Fruit fly (Drosophila melanogaster): Measurements from ENCODE around the gene Esp.

Esp gene

DNA sequence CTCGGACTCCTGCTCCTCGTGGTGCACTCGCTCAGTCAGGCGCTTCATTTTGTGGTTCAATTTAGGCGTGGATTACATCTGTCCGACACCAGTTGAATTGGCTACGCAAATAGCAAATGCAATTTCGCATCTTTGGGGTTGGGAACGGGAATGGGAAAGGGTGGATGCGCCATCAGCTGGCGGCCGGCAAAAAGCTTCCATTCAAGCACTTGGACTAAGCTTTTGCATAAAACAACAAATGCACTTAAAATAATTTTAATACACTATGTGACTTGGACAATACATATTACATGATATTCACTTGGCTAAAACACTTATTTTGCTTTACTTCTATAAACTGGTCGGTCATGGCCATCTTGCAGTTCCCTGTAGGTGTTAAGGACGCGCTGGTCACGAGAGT lies 14.4 kb downstream of the Esp start, which contains the start of gene HDAC11:
TSS of gene HDAC11 (minus strand) at position 101 of the 400 bp plus-strand sequence.
- TF ChIP-seq EcR (GFP tag; optimal IDR thresholded peaks at IDR 0.05): no peak
- no peak for TF ChIP-seq Dll (optimal IDR thresholded peaks at IDR 0.05)

DNA sequence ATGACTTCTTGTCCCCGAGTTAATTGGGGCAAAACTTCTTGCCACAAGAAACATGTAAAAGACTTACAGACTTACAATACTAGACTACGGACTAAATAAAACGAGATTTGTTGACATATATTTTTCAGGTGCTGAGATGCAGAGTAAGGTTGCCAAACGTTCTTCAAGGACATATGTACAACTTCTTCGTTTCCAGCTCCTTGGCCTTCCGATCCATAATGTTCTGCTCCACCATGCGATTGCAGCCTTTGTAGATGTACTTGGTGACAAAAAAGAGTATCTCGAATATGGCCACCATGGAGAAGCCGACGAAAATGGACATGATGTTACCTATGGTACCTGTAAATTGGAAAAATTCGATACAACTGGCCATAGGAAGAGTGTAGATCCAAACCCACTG lies 15.7 kb downstream of the Esp start, which contains the start of gene CAH4:
TSS of gene CAH4 (minus strand) at position 101 of the 400 bp plus-strand sequence.
- no peak for TF ChIP-seq psq (optimal IDR thresholded peaks at IDR 0.05)
- TF ChIP-seq CG8478 (optimal IDR thresholded peaks at IDR 0.05): no peak
- no peak for TF ChIP-seq pan (optimal IDR thresholded peaks at IDR 0.05)
- no peak for TF ChIP-seq EcR (GFP tag; optimal IDR thresholded peaks at IDR 0.05)
- TF ChIP-seq usp (GFP tag; optimal IDR thresholded peaks at IDR 0.05): no peak
- no peak for TF ChIP-seq Dll (optimal IDR thresholded peaks at IDR 0.05)

DNA sequence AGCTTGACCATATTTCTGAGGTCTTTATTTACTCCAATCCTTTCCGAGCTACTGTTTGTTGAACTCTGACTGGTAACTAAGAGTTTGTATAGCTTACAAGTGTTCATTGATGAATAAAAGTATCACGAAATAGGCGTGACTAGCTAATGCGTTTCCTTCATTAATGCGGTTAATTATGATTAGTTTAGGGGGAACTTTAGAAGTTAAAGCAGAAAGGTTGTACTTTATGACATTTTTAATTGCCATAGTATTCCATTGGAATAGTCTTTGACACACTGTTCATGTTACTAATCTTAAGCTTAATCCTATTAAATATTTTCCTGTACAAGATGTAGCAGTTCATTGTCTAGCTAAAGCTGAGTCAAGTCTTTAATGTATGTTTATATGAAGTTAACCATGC lies 18.0 kb downstream of the Esp start, which contains the start of gene ppk22:
TSS of gene ppk22 (minus strand) at position 101 of the 400 bp plus-strand sequence.
- TF ChIP-seq Dll (optimal IDR thresholded peaks at IDR 0.05): no peak
- no peak for TF ChIP-seq psq (optimal IDR thresholded peaks at IDR 0.05)
- no peak for TF ChIP-seq CG8478 (optimal IDR thresholded peaks at IDR 0.05)
- TF ChIP-seq pan (optimal IDR thresholded peaks at IDR 0.05): no peak

DNA sequence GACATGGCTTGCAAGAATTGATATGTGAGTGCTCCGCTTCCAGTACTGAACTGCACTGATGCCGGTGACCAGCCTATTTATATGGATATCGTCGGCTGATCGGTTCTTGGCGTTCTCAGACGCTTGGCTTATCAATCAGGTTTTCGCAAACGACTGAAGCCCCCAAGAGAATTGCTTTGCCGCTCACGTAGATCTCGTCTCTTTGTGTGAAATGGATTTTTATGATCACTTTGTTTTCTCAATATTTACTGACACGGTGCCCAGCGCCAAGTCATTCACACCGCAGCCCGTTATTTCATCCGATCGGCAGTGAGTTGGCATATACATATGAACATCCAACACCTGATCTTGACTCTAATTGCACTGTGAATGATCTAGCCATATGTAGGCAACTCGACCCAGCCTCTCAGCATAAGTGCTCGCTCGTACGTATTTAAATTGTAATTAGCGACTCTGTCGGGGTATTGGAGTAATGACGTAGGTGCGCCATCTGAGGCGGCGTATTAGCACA lies 18.6 kb downstream of the Esp start, which contains the start of gene CG13639:
TSS of gene CG13639 (minus strand) at position 51 of the 511 bp plus-strand sequence.
- TF ChIP-seq CG8478 (optimal IDR thresholded peaks at IDR 0.05) (no peak), EcR (GFP tag; optimal IDR thresholded peaks at IDR 0.05) (no peak), usp (GFP tag; optimal IDR thresholded peaks at IDR 0.05) (no peak), pan (optimal IDR thresholded peaks at IDR 0.05) (no peak), psq (optimal IDR thresholded peaks at IDR 0.05) (no peak), Dll (optimal IDR thresholded peaks at IDR 0.05) (no peak)

DNA sequence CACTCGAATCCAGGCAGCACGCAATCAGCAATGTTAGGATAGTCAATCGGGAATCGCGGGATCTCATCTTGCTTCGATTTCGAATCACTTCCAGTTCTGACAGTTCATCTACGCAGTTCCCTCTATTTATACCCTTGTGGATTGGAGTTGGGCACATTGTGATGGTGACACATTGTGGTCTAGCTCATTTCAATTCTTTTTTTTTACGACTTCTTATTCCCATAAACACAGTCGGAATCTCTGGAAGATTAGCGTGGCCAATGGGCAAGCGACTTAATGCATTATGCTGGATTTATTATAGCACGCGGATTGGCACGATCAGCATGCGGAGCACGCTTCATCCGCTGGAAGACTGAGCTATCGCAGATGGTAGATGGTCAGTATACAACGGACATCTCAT lies 20.3 kb downstream of the Esp start, which contains the start of gene CG13640:
TSS of gene CG13640 (minus strand) at position 101 of the 400 bp plus-strand sequence.
- no peak for TF ChIP-seq psq (optimal IDR thresholded peaks at IDR 0.05)
- no peak for TF ChIP-seq pan (optimal IDR thresholded peaks at IDR 0.05)
- no peak for TF ChIP-seq Dll (optimal IDR thresholded peaks at IDR 0.05)
- TF ChIP-seq EcR (GFP tag; optimal IDR thresholded peaks at IDR 0.05): no peak
- no peak for TF ChIP-seq CG8478 (optimal IDR thresholded peaks at IDR 0.05)
- TF ChIP-seq usp (GFP tag; optimal IDR thresholded peaks at IDR 0.05): no peak

DNA sequence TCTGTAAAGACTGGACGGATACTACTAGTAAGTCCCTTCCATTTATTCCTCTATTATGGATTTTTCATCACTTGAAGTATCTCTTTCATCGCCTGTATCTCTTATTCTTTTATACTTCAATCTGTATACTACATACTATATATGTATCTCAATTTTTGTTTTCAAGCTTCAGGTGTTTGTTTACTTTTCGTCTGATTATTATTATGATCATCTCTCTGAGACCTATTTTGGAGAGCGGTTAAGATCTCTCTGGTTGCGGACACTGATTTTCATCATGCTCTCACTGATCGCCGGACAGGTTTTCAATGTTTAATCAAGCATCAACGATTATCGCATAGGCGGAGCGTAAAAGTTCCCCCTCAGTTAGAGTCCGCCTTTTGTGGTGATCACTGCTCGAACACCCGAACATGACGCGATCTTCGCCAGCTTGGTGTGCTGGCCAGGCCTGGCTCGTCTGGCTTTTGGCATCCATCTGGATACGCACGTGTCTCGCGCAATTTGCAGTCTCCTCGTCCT lies 20.9 kb downstream of the Esp start, which contains the start of gene CG7016:
TSS of gene CG7016 (plus strand) at position 358 of the 516 bp plus-strand sequence.
- TF ChIP-seq pan (optimal IDR thresholded peaks at IDR 0.05) (no peak), Dll (optimal IDR thresholded peaks at IDR 0.05) (no peak), psq (optimal IDR thresholded peaks at IDR 0.05) (no peak), CG8478 (optimal IDR thresholded peaks at IDR 0.05) (no peak), EcR (GFP tag; optimal IDR thresholded peaks at IDR 0.05) (no peak), usp (GFP tag; optimal IDR thresholded peaks at IDR 0.05) (no peak)

DNA sequence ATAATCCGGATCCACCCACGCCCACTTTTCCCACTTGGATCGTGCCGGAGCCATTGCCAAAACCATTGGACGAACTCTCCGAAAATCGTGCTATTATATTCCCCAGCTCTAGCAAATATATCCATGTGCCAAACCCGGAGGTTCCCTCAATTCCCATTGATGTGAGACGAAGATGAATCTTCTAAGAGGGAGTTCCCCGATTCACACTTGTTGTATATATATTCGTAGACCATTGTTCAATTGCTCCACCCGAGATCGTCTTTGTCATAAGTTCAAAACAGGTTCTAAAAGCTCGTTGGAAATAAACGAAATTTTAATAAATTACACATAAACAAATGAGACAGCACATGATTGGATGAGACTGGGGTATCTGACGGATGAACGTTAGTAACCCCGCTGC lies 22.2 kb downstream of the Esp start:
- TF ChIP-seq EcR (GFP tag; optimal IDR thresholded peaks at IDR 0.05) (no peak), usp (GFP tag; optimal IDR thresholded peaks at IDR 0.05) (no peak), CG8478 (optimal IDR thresholded peaks at IDR 0.05) (no peak), Dll (optimal IDR thresholded peaks at IDR 0.05) (no peak)

DNA sequence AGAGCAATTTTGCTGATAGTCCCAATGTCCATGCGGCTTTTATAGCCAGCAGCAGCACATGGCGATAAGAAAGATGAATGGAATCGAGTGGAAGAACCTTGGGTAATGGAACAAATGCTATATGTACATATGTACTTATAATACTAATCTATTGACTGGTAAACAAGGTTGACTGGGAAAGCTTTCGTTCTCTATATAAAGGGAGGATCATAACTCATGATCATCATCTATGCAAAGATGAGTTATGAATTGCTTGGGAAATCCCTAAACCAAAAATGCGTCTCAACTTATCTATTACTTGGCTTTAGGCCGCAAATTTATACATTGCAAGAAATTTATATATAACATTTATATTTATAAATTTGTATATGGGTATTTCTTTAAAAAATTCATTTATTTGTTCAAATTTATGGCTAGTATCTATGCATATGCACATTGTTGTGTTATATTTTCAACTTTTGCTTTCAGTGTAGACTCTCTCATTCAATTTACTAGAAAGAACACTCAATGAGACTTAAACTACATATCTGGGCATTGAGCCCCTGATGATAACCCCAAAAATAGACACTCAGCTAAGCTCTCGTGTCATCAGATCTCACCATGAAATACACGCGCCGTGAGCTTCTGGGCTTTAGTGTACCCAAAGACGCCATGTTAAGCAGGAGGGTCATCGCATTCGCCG lies 23.1 kb downstream of the Esp start, which contains the start of the genes Srg1 and Elal:
TSS of gene Srg1 (minus strand) at position 14 of the 682 bp plus-strand sequence.
TSS of gene Elal (plus strand) at position 632 of the 682 bp plus-strand sequence.
- TF ChIP-seq pan (optimal IDR thresholded peaks at IDR 0.05) (no peak), psq (optimal IDR thresholded peaks at IDR 0.05) (no peak), EcR (GFP tag; optimal IDR thresholded peaks at IDR 0.05) (no peak), Dll (optimal IDR thresholded peaks at IDR 0.05) (no peak), CG8478 (optimal IDR thresholded peaks at IDR 0.05) (no peak), usp (GFP tag; optimal IDR thresholded peaks at IDR 0.05) (no peak)

DNA sequence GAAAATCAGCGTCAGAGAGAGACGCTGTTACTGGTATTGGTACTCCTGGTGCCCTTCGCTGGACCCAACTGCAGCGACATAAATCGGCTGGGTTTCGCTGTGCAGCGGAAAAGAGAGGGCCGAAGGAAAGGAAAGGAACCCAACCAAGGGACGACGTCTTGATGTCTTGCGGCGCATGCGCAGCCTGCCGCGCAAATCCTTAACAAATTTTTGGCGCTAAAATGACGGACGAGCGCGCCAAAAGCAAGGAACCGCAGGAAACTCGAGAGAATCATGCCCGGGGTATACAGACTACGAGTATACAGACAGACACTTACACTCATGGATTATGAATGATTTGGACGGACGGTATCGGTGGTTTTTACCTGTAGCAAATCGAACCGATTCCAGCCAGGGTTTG lies 25.2 kb downstream of the Esp start:
- TF ChIP-seq EcR (GFP tag; optimal IDR thresholded peaks at IDR 0.05) (no peak), psq (optimal IDR thresholded peaks at IDR 0.05) (no peak), usp (GFP tag; optimal IDR thresholded peaks at IDR 0.05) (no peak), Dll (optimal IDR thresholded peaks at IDR 0.05) (no peak), pan (optimal IDR thresholded peaks at IDR 0.05) (no peak), CG8478 (optimal IDR thresholded peaks at IDR 0.05) (no peak)

DNA sequence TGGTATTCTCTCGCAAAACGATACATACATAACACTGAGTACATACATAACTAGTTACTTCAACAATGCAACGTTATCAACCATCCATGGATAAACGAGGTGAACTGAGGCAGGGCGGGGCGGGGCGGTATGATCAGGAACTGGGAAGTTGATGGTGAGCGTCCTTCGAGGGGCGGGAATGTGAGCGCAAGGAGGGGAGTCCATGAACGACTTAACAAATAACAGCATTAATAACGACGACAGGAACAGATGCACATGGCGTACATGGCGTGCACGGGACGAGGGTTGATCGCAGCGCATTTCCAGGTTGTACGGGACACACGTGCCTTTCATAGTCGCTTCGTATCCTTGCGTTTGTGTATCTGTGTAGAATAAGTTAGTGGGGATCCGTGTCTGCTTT lies 26.2 kb downstream of the Esp start:
- TF ChIP-seq usp (GFP tag; optimal IDR thresholded peaks at IDR 0.05): no peak
- no peak for TF ChIP-seq Dll (optimal IDR thresholded peaks at IDR 0.05)
- no peak for TF ChIP-seq EcR (GFP tag; optimal IDR thresholded peaks at IDR 0.05)
- TF ChIP-seq CG8478 (optimal IDR thresholded peaks at IDR 0.05): no peak
- TF ChIP-seq pan (optimal IDR thresholded peaks at IDR 0.05): no peak
- no peak for TF ChIP-seq psq (optimal IDR thresholded peaks at IDR 0.05)

DNA sequence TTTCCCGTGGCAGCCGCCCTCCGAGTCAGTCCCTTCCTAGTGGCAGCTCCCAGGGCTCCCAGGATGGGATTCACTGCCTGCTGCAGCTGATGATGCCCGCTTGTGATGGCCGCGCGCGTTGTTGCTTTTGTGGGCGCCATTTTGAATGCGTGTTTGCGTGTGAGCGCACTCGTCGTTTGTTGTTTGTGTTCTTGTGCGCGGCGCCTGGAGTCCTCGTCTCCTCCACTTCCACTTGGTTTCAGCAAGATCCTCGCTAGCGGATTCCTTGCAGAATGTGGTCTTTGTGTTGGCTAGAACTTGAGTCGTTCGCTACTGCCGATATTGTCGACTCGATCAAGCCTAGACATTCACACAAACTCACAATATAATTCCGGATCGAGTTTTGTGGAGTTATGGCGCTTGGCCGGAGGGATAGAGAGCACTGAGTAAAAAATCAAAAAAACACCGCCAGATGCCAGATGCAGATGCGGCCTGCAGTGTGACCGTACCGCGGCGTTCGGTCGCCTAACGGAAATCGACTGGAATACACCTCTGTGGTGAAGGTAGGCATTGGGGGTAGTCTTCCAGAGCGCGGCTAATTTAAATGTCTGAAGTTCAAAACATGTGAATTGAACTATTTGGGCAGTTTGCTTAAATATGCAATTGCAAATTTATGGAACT lies 28.8 kb downstream of the Esp start, which contains the start of gene CycB3:
TSS of gene CycB3 (minus strand) at position 428 of the 660 bp plus-strand sequence.
- no peak for TF ChIP-seq EcR (GFP tag; optimal IDR thresholded peaks at IDR 0.05)
- no peak for TF ChIP-seq psq (optimal IDR thresholded peaks at IDR 0.05)
- TF ChIP-seq Dll (optimal IDR thresholded peaks at IDR 0.05): no peak
